Fruit fly (Drosophila melanogaster) whole organism, embryonic: ENCODE measurements around the gene pbl.
A peak's percentile ranks its signal among the peaks of the same experiment; 100 is the strongest.

Experiments
- B-H2 ChIP-seq: fragments of 200-800 bp; sonication (Bioruptor generic); optimal IDR thresholded peaks from 2 replicates; lab custom pipeline; 2018; ENCODE audit warnings: missing biosample characterization, mild to moderate bottlenecking, missing genetic modification characterization
- Bdp1 ChIP-seq: fragments of 200-800 bp; sonication (Bioruptor generic); optimal IDR thresholded peaks from 3 replicates; lab custom pipeline; 2016; ENCODE audit warnings: missing biosample characterization, missing genetic modification characterization
- CG10209 ChIP-seq: fragments of 200-800 bp; sonication (Bioruptor generic); optimal IDR thresholded peaks from 3 replicates; lab custom pipeline; 2017; ENCODE audit warnings: missing biosample characterization, mild to moderate bottlenecking, missing genetic modification characterization, missing genetic modification reagents
- CG11085 ChIP-seq: fragments of 200-800 bp; sonication (Bioruptor generic); IDR thresholded peaks from 2 replicates; pipeline ENCODE4 v1.3.6; 2022; ENCODE audit warnings: missing biosample characterization, missing genetic modification characterization
- CG11696 ChIP-seq: fragments of 200-800 bp; sonication (Bioruptor generic); IDR thresholded peaks from 2 replicates; pipeline ENCODE4 v1.3.6; 2022; ENCODE audit warnings: missing biosample characterization, missing genetic modification characterization
- CG13424 ChIP-seq: fragments of 200-800 bp; sonication (Bioruptor generic); optimal IDR thresholded peaks from 2 replicates; lab custom pipeline; 2019; ENCODE audit warnings: missing biosample characterization, mild to moderate bottlenecking, missing genetic modification characterization, moderate library complexity
- CG16813 ChIP-seq: fragments of 200-800 bp; sonication (Bioruptor generic); IDR thresholded peaks from 3 replicates; pipeline ENCODE4 v1.3.6; 2022; ENCODE audit warnings: missing biosample characterization, missing genetic modification characterization; ENCODE audit not compliant: partially characterized antibody
- CG16863 ChIP-seq: fragments of 200-800 bp; sonication (Bioruptor generic); optimal IDR thresholded peaks from 3 replicates; lab custom pipeline; 2016; ENCODE audit warnings: missing biosample characterization, missing genetic modification characterization
- CG18262 ChIP-seq: fragments of 200-800 bp; optimal IDR thresholded peaks from 3 replicates; lab custom pipeline; 2019; ENCODE audit warnings: missing biosample characterization, mild to moderate bottlenecking, missing genetic modification characterization, moderate library complexity
- CG2129 ChIP-seq: fragments of 200-800 bp; sonication (Bioruptor generic); IDR thresholded peaks from 2 replicates; pipeline ENCODE4 v1.3.6; 2022; ENCODE audit warnings: missing biosample characterization, missing genetic modification characterization; ENCODE audit not compliant: partially characterized antibody
- CG2875 ChIP-seq: fragments of 200-800 bp; sonication (Bioruptor generic); optimal IDR thresholded peaks from 2 replicates; lab custom pipeline; 2017; ENCODE audit warnings: missing biosample characterization, mild to moderate bottlenecking, missing genetic modification characterization, missing genetic modification reagents
- CG30020 ChIP-seq: fragments of 200-800 bp; optimal IDR thresholded peaks from 2 replicates; lab custom pipeline; 2019; ENCODE audit warnings: missing biosample characterization, mild to moderate bottlenecking, missing genetic modification characterization, moderate library complexity
- CG32532 ChIP-seq: fragments of 200-800 bp; sonication (Bioruptor generic); IDR thresholded peaks from 2 replicates; pipeline ENCODE4 v1.3.6; 2022; ENCODE audit warnings: missing biosample characterization, missing genetic modification characterization
- CG3838 ChIP-seq: fragments of 200-800 bp; sonication (Bioruptor generic); optimal IDR thresholded peaks from 3 replicates; lab custom pipeline; 2016; ENCODE audit warnings: missing biosample characterization, missing genetic modification characterization
- CG3847 ChIP-seq: fragments of 200-800 bp; sonication (Bioruptor generic); IDR thresholded peaks from 2 replicates; pipeline ENCODE4 v1.3.6; 2022; ENCODE audit warnings: missing biosample characterization, missing genetic modification characterization
- CG3995 ChIP-seq: fragments of 200-800 bp; sonication (Bioruptor generic); optimal IDR thresholded peaks from 3 replicates; lab custom pipeline; 2016; ENCODE audit warnings: missing biosample characterization, missing genetic modification characterization
- CG42726 ChIP-seq: fragments of 200-800 bp; sonication (Bioruptor generic); IDR thresholded peaks from 2 replicates; pipeline ENCODE4 v1.3.6; 2022; ENCODE audit warnings: missing biosample characterization, missing genetic modification characterization; ENCODE audit not compliant: partially characterized antibody
- CG43689 ChIP-seq: fragments of 200-800 bp; sonication (Bioruptor generic); IDR thresholded peaks from 2 replicates; pipeline ENCODE4 v1.3.6; 2022; ENCODE audit warnings: missing biosample characterization, missing genetic modification characterization
- CG9437 ChIP-seq: fragments of 200-800 bp; sonication (Bioruptor generic); optimal IDR thresholded peaks from 2 replicates; lab custom pipeline; 2018; ENCODE audit warnings: missing biosample characterization, mild to moderate bottlenecking, missing genetic modification characterization
- CG9932 ChIP-seq: fragments of 200-800 bp; sonication (Bioruptor generic); IDR thresholded peaks from 2 replicates; pipeline ENCODE4 v1.3.6; 2022; ENCODE audit warnings: missing biosample characterization, missing genetic modification characterization
- CoRest ChIP-seq: fragments of 200-800 bp; sonication (Bioruptor generic); optimal IDR thresholded peaks from 3 replicates; lab custom pipeline; 2018; ENCODE audit warnings: missing biosample characterization, mild to moderate bottlenecking, missing genetic modification characterization, moderate library complexity
- Deaf1 ChIP-seq: fragments of 200-800 bp; optimal IDR thresholded peaks from 3 replicates; lab custom pipeline; 2019; ENCODE audit warnings: missing biosample characterization, mild to moderate bottlenecking, missing genetic modification characterization, moderate library complexity
- Dek ChIP-seq: fragments of 200-800 bp; sonication (Bioruptor generic); optimal IDR thresholded peaks from 3 replicates; lab custom pipeline; 2019; ENCODE audit warnings: missing biosample characterization, mild to moderate bottlenecking, missing genetic modification characterization, moderate library complexity
- Hey ChIP-seq: fragments of 200-800 bp; sonication (Bioruptor generic); optimal IDR thresholded peaks from 3 replicates; lab custom pipeline; 2018; ENCODE audit warnings: missing biosample characterization, mild to moderate bottlenecking, missing genetic modification characterization
- Lim3 ChIP-seq: fragments of 200-800 bp; sonication (Bioruptor generic); IDR thresholded peaks from 2 replicates; pipeline ENCODE4 v1.3.6; 2022; ENCODE audit warnings: missing biosample characterization, missing genetic modification characterization
- MESR4 ChIP-seq: fragments of 200-800 bp; sonication (Bioruptor generic); optimal IDR thresholded peaks from 2 replicates; lab custom pipeline; 2018; ENCODE audit warnings: missing biosample characterization, mild to moderate bottlenecking, missing genetic modification characterization, moderate library complexity
- Med ChIP-seq: fragments of 200-800 bp; sonication (Bioruptor generic); peaks from one replicate; lab custom pipeline; 2016; ENCODE audit warnings: missing biosample characterization, missing genetic modification characterization, mild to moderate bottlenecking, inconsistent platforms, moderate library complexity
- Mrtf ChIP-seq: fragments of 200-800 bp; sonication (Bioruptor generic); IDR thresholded peaks from 3 replicates; pipeline ENCODE4 v1.3.6; 2022; ENCODE audit warnings: missing biosample characterization, missing genetic modification characterization
- NfI ChIP-seq: fragments of 200-800 bp; sonication (Bioruptor generic); optimal IDR thresholded peaks from 3 replicates; lab custom pipeline; 2018; ENCODE audit warnings: missing biosample characterization, mild to moderate bottlenecking, missing genetic modification characterization, moderate library complexity
- Oli ChIP-seq: fragments of 200-800 bp; sonication (Bioruptor generic); optimal IDR thresholded peaks from 2 replicates; lab custom pipeline; 2018; ENCODE audit warnings: missing biosample characterization, mild to moderate bottlenecking, missing genetic modification characterization, moderate library complexity
- Scr ChIP-seq: fragments of 200-800 bp; sonication (Bioruptor generic); IDR thresholded peaks from 2 replicates; pipeline ENCODE4 v1.3.6; 2022; ENCODE audit warnings: missing biosample characterization, missing genetic modification characterization; ENCODE audit not compliant: partially characterized antibody
- Six4 ChIP-seq: fragments of 200-800 bp; sonication (Bioruptor generic); optimal IDR thresholded peaks from 2 replicates; lab custom pipeline; 2016; ENCODE audit warnings: missing biosample characterization, missing genetic modification characterization
- ase ChIP-seq: fragments of 200-800 bp; sonication (Bioruptor generic); IDR thresholded peaks from 3 replicates; pipeline ENCODE4 v1.3.6; 2022; ENCODE audit warnings: missing biosample characterization, missing genetic modification characterization
- bowl ChIP-seq: fragments of 200-800 bp; sonication (Bioruptor generic); IDR thresholded peaks from 2 replicates; pipeline ENCODE4 v1.3.6; 2022; ENCODE audit warnings: missing biosample characterization, missing genetic modification characterization
- dmrt99B ChIP-seq: fragments of 200-800 bp; sonication (Bioruptor generic); optimal IDR thresholded peaks from 2 replicates; lab custom pipeline; 2018; ENCODE audit warnings: missing biosample characterization, mild to moderate bottlenecking, missing genetic modification characterization, moderate library complexity
- dpn ChIP-seq, 2 experiments: fragments of 200-800 bp; sonication (Bioruptor generic); optimal IDR thresholded peaks; 3 replicates each; lab custom pipeline; 2016; ENCODE audit warnings: missing biosample characterization in 2 of 2, missing genetic modification characterization in 2 of 2
- grn ChIP-seq: fragments of 200-800 bp; sonication (Bioruptor generic); optimal IDR thresholded peaks from 3 replicates; lab custom pipeline; 2017; ENCODE audit warnings: missing biosample characterization, missing genetic modification characterization
- insv ChIP-seq, 2 experiments: fragments of 200-800 bp; sonication (Bioruptor generic); optimal IDR thresholded peaks; 3 replicates each; lab custom pipeline; 2016 to 2018; ENCODE audit warnings: missing biosample characterization in 2 of 2, missing genetic modification characterization in 2 of 2
- mld ChIP-seq: fragments of 200-800 bp; sonication (Bioruptor generic); IDR thresholded peaks from 3 replicates; pipeline ENCODE4 v1.3.6; 2022; ENCODE audit warnings: missing biosample characterization, missing genetic modification characterization; ENCODE audit not compliant: partially characterized antibody
- org-1 ChIP-seq: fragments of 200-800 bp; sonication (Bioruptor generic); optimal IDR thresholded peaks from 2 replicates; lab custom pipeline; 2017; ENCODE audit warnings: missing biosample characterization, missing genetic modification characterization
- otp ChIP-seq: fragments of 200-800 bp; sonication (Bioruptor generic); IDR thresholded peaks from 3 replicates; pipeline ENCODE4, ENCODE4 v1.3.6; 2022; ENCODE audit warnings: missing biosample characterization, missing genetic modification characterization
- pan ChIP-seq, 4 experiments: fragments of >200 bp in 3 of 4; fragments of 200-800 bp in 1 of 4; sonication (Bioruptor generic) in 1 of 4; optimal IDR thresholded peaks in 3 of 4; IDR thresholded peaks in 1 of 4; 2 replicates each; pipeline versions ENCODE4 v1.3.6 to Lab custom; 2017 to 2022; ENCODE audit warnings: missing biosample characterization in 2 of 4, missing genetic modification characterization in 2 of 4, mixed read lengths in 1 of 4
- pzg ChIP-seq: fragments of 200-800 bp; sonication (Bioruptor generic); optimal IDR thresholded peaks from 3 replicates; lab custom pipeline; 2018; ENCODE audit warnings: missing biosample characterization, mild to moderate bottlenecking, missing genetic modification characterization, moderate library complexity
- sima ChIP-seq: fragments of 200-800 bp; sonication (Bioruptor generic); optimal IDR thresholded peaks from 2 replicates; lab custom pipeline; 2016; ENCODE audit warnings: missing biosample characterization, missing genetic modification characterization
- slp2 ChIP-seq: fragments of 200-800 bp; sonication (Bioruptor generic); optimal IDR thresholded peaks from 2 replicates; lab custom pipeline; 2016; ENCODE audit warnings: missing biosample characterization, missing genetic modification characterization
- sna ChIP-seq: fragments of 200-800 bp; sonication (Bioruptor generic); IDR thresholded peaks from 2 replicates; pipeline ENCODE4 v1.3.6; 2022; ENCODE audit warnings: missing biosample characterization, missing genetic modification characterization; ENCODE audit not compliant: partially characterized antibody
- unpg ChIP-seq: fragments of 200-800 bp; sonication (Bioruptor generic); optimal IDR thresholded peaks from 3 replicates; lab custom pipeline; 2018; ENCODE audit warnings: missing biosample characterization, mild to moderate bottlenecking, missing genetic modification characterization, moderate library complexity
- usp ChIP-seq: fragments of >200 bp; optimal IDR thresholded peaks from 2 replicates; lab custom pipeline; 2017; ENCODE audit warnings: missing biosample characterization, missing genetic modification characterization

Gene pbl

DNA sequence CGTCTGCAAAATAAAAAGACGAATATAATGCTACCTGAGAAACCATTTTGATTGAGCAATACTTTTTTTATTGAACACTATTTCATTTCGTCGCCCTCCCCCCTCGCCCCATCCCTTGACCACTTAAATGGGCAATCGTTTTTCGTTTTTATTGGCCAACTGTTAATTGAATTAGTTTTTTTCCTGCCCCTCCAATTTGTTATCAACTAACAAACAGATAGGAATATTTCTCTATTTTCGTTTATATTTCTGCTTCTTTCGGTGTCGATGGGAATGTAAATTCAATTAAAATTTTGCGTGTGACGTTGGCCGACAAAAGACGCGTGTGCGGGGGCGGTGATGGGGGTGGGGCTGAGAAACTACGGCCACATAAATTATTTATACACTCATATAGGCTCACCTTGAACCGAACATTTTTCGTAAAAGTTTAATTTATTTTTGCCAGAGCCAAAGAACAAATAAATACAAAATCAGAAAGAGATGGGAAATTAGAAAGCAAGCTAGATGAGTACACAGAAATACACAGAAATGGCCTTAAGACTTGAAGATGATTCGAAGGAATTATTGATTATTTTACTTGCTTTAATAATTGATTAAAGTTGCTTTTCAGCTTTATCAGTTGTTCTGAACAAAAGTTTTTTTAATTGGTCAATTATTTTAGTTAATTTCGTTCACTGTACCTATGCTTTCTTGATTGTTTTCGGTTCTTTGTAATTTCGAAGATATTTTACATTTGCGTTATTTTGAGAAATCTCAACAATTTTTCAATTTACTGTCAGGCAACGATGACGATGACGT lies 50.9 kb downstream of the pbl start (continued):
- TF ChIP-seq NfI (GFP tag; lab: Kevin White, UChicago) (peak; percentile 26), CG42726 (GFP tag; lab: Robert Waterston, UW) (no peak), CG43689 (GFP tag; lab: Robert Waterston, UW) (peak; percentile 25; the same call in 1 of the 2 replicates), CG32532 (peak; percentile 83), insv (GFP tag; optimal IDR thresholded peaks at IDR 0.05; lab: Kevin White, UChicago) (no peak), CG18262 (tag; lab: Kevin White, UChicago) (peak; percentile 64), org-1 (GFP tag; lab: Kevin White, UChicago) (no peak), pan (optimal IDR thresholded peaks at IDR 0.05; lab: Kevin White, UChicago) (no peak), pan (GFP tag; optimal IDR thresholded peaks at IDR 0.05 in 1 of 2, IDR thresholded peaks at IDR 0.05 in 1 of 2) (peak in 1 of 2 experiments; percentile 71), Scr (GFP tag; lab: Robert Waterston, UW) (no peak), grn (GFP tag; lab: Kevin White, UChicago) (no peak), dpn (GFP tag; optimal IDR thresholded peaks at IDR 0.05; lab: Kevin White, UChicago) (peak; percentile 45 to 71), CG9437 (GFP tag; lab: Kevin White, UChicago) (peak; percentile 6), CoRest (tag; lab: Kevin White, UChicago) (peak; percentile 68), pzg (GFP tag; lab: Kevin White, UChicago) (no peak), Oli (tag; lab: Kevin White, UChicago) (peak; percentile 45), CG11085 (GFP tag; lab: Robert Waterston, UW) (peak; percentile 33; the same call in 1 of the 2 replicates), CG13424 (peak; percentile 57), CG2875 (GFP tag; lab: Kevin White, UChicago) (peak; percentile 14), slp2 (peak; percentile 60), CG3847 (GFP tag; lab: Robert Waterston, UW) (peak; percentile 72), sima (GFP tag; lab: Kevin White, UChicago) (no peak), CG11696 (GFP tag; lab: Robert Waterston, UW) (peak; percentile 51), CG16813 (GFP tag; lab: Robert Waterston, UW) (no peak), CG3995 (GFP tag; lab: Kevin White, UChicago) (no peak), ase (peak; percentile 63; the same call in 1 of the 3 replicates), B-H2 (GFP tag; lab: Kevin White, UChicago) (peak; percentile 32), CG9932 (GFP tag; lab: Robert Waterston, UW) (peak; percentile 78), CG2129 (no peak), Six4 (GFP tag; lab: Kevin White, UChicago) (peak; percentile 4), dmrt99B (peak; percentile 44), bowl (GFP tag; lab: Robert Waterston, UW) (peak; percentile 18; the same call in 1 of the 2 replicates), Mrtf (GFP tag; lab: Robert Waterston, UW) (no peak; the same call in 2 of the 3 replicates), usp (no peak), Deaf1 (tag; lab: Kevin White, UChicago) (no peak), unpg (GFP tag; lab: Kevin White, UChicago) (peak; percentile 74), CG30020 (tag; lab: Kevin White, UChicago) (no peak), otp (GFP tag; lab: Robert Waterston, UW) (peak; percentile 18; the same call in 2 of the 3 replicates), Bdp1 (GFP tag; lab: Kevin White, UChicago) (no peak), Lim3 (peak; percentile 47; the same call in 1 of the 2 replicates), sna (GFP tag; lab: Robert Waterston, UW) (no peak), Med (GFP tag; lab: Kevin White, UChicago) (peak; percentile 85), CG3838 (peak; percentile 9), CG16863 (peak; percentile 26), CG10209 (peak; percentile 55), Hey (peak; percentile 45), MESR4 (GFP tag; lab: Kevin White, UChicago) (no peak), Dek (tag; lab: Kevin White, UChicago) (peak; percentile 39), mld (GFP tag; lab: Robert Waterston, UW) (no peak)
